Worm (Caenorhabditis elegans) whole organism, mixed stage, embryonic: ENCODE data around the gene rnh-2.

Source experiments
- M03D4.4 ChIP-seq: sonication (generic microtip); optimal IDR thresholded peaks from 2 replicates; lab custom pipeline; 2017; ENCODE audit warnings: mild to moderate bottlenecking, missing genetic modification characterization, missing compliant biosample characterization
- bed-3 ChIP-seq: fragments of 200-800 bp; sonication (Bioruptor generic); optimal IDR thresholded peaks from 3 replicates; lab custom pipeline; 2018; ENCODE audit warnings: mild to moderate bottlenecking, missing genetic modification characterization, moderate library complexity, missing compliant biosample characterization
- blmp-1 ChIP-seq: fragments of 150-350 bp; optimal IDR thresholded peaks from 2 replicates; lab custom pipeline; 2014; ENCODE audit warnings: missing biosample characterization, missing genetic modification characterization
- ceh-39 ChIP-seq: fragments of 150-350 bp; optimal IDR thresholded peaks from 2 replicates; lab custom pipeline; 2014; ENCODE audit warnings: missing biosample characterization, missing genetic modification characterization
- ceh-43 ChIP-seq: fragments of 200-800 bp; sonication (Bioruptor generic); optimal IDR thresholded peaks from 2 replicates; lab custom pipeline; 2018; ENCODE audit warnings: mild to moderate bottlenecking, missing genetic modification characterization, moderate library complexity, missing compliant biosample characterization
- ceh-83 ChIP-seq: fragments of 200-800 bp; sonication (Bioruptor generic); optimal IDR thresholded peaks from 2 replicates; lab custom pipeline; 2018; ENCODE audit warnings: mild to moderate bottlenecking, missing genetic modification characterization, missing compliant biosample characterization
- ces-1 ChIP-seq: fragments of 150-350 bp; optimal IDR thresholded peaks from 2 replicates; lab custom pipeline; 2014; ENCODE audit warnings: missing biosample characterization, missing genetic modification reagents, missing genetic modification characterization
- drap-1 ChIP-seq: fragments of 200-800 bp; sonication (Bioruptor generic); optimal IDR thresholded peaks from 3 replicates; lab custom pipeline; 2018; ENCODE audit warnings: mild to moderate bottlenecking, missing genetic modification characterization, missing compliant biosample characterization
- elt-1 ChIP-seq: sonication (generic microtip); optimal IDR thresholded peaks from 2 replicates; lab custom pipeline; 2017; ENCODE audit warnings: missing genetic modification characterization, mild to moderate bottlenecking, missing compliant biosample characterization, antibody characterized with exemption, moderate library complexity, borderline replicate concordance; ENCODE audit not compliant: insufficient read depth
- elt-3 ChIP-seq: fragments of 150-350 bp; optimal IDR thresholded peaks from 2 replicates; lab custom pipeline; 2014; ENCODE audit warnings: missing biosample characterization, missing genetic modification characterization
- flh-1 ChIP-seq: fragments of 200-800 bp; sonication (Bioruptor generic); optimal IDR thresholded peaks from 2 replicates; lab custom pipeline; 2018; ENCODE audit warnings: mild to moderate bottlenecking, missing genetic modification characterization, moderate library complexity, missing compliant biosample characterization
- ham-2 ChIP-seq: fragments of 200-800 bp; sonication (Bioruptor generic); optimal IDR thresholded peaks from 2 replicates; lab custom pipeline; 2018; ENCODE audit warnings: mild to moderate bottlenecking, missing genetic modification characterization, missing compliant biosample characterization
- lin-32 ChIP-seq: fragments of 200-800 bp; sonication (Bioruptor generic); optimal IDR thresholded peaks from 2 replicates; lab custom pipeline; 2018; ENCODE audit warnings: mild to moderate bottlenecking, missing genetic modification characterization, missing compliant biosample characterization
- lsy-2 ChIP-seq: fragments of 150-350 bp; optimal IDR thresholded peaks from 2 replicates; lab custom pipeline; 2014; ENCODE audit warnings: missing biosample characterization, missing genetic modification characterization
- mab-5 ChIP-seq: fragments of 150-350 bp; optimal IDR thresholded peaks from 2 replicates; lab custom pipeline; 2014; ENCODE audit warnings: missing biosample characterization, missing genetic modification characterization
- mep-1 ChIP-seq: fragments of 150-350 bp; optimal IDR thresholded peaks from 2 replicates; lab custom pipeline; 2017; ENCODE audit warnings: missing biosample characterization, missing genetic modification reagents, missing genetic modification characterization, inconsistent platforms
- mls-2 ChIP-seq: sonication (generic microtip); optimal IDR thresholded peaks from 2 replicates; lab custom pipeline; 2016; ENCODE audit warnings: mild to moderate bottlenecking, missing genetic modification characterization, moderate library complexity, missing compliant biosample characterization
- nhr-12 ChIP-seq: fragments of 150-350 bp; optimal IDR thresholded peaks from 2 replicates; lab custom pipeline; 2014; ENCODE audit warnings: missing biosample characterization, missing genetic modification characterization
- nhr-2 ChIP-seq: fragments of 150-350 bp; optimal IDR thresholded peaks from 2 replicates; lab custom pipeline; 2014; ENCODE audit warnings: missing biosample characterization, missing genetic modification characterization
- nhr-28 ChIP-seq: fragments of 150-350 bp; optimal IDR thresholded peaks from 2 replicates; lab custom pipeline; 2014; ENCODE audit warnings: missing biosample characterization, missing genetic modification characterization
- nhr-76 ChIP-seq: sonication (generic microtip); optimal IDR thresholded peaks from 2 replicates; lab custom pipeline; 2017; ENCODE audit warnings: missing biosample characterization, missing genetic modification characterization
- pha-4 ChIP-seq: fragments of 150-350 bp; optimal IDR thresholded peaks from 2 replicates; lab custom pipeline; 2018; ENCODE audit warnings: missing biosample characterization, missing genetic modification reagents, missing genetic modification characterization
- sem-2 ChIP-seq: fragments of 200-800 bp; sonication (Bioruptor generic); optimal IDR thresholded peaks from 2 replicates; lab custom pipeline; 2018; ENCODE audit warnings: mild to moderate bottlenecking, missing genetic modification characterization, missing compliant biosample characterization
- tbx-8 ChIP-seq: fragments of 200-800 bp; sonication (Bioruptor generic); optimal IDR thresholded peaks from 2 replicates; lab custom pipeline; 2018; ENCODE audit warnings: mild to moderate bottlenecking, missing genetic modification characterization, moderate library complexity, missing compliant biosample characterization
- unc-120 ChIP-seq: sonication (generic microtip); optimal IDR thresholded peaks from 2 replicates; lab custom pipeline; 2017; ENCODE audit warnings: missing genetic modification characterization, missing compliant biosample characterization; ENCODE audit not compliant: poor library complexity, severe bottlenecking
- unc-39 ChIP-seq: fragments of 150-350 bp; optimal IDR thresholded peaks from 2 replicates; lab custom pipeline; 2014; ENCODE audit warnings: missing biosample characterization, missing genetic modification characterization
- unc-62 ChIP-seq: fragments of 150-350 bp; optimal IDR thresholded peaks from 2 replicates; lab custom pipeline; 2014; ENCODE audit warnings: missing biosample characterization, missing genetic modification reagents, missing genetic modification characterization
- zip-8 ChIP-seq: fragments of 150-350 bp; optimal IDR thresholded peaks from 2 replicates; lab custom pipeline; 2014; ENCODE audit warnings: missing biosample characterization, missing genetic modification characterization
- ztf-11 ChIP-seq: fragments of 150-350 bp; optimal IDR thresholded peaks from 2 replicates; lab custom pipeline; 2014; ENCODE audit warnings: missing biosample characterization, missing genetic modification characterization

Gene rnh-2

DNA sequence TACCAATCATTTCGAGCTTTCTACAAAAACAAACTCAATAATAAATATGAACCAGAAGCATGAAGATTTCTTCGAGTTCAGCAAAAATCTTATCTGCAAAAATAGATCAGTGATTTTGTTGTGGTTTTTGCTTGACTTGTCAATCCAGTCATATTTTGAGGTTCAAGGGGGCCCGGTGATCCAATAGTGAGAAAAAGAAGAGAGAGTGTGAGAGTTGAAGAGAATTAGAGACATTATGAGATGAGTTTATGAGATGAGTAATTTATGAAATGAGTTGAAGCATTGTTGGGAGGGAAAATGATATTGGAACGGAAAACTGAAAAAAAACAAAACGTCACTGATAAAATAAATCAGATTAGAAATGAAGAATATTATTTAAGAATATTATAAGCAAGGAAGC is 8.0 kb upstream of the rnh-2 start, which contains the start of gene T13H5.1:
Gene T13H5.1, minus strand, starts transcription at position 101 of the 400 bp plus-strand sequence.
- TF ChIP-seq flh-1 (GFP tag; lab: Kevin White, UChicago) (no peak), bed-3 (no peak), nhr-12 (tag; lab: Kevin White, UChicago) (no peak), tbx-8 (GFP tag; lab: Kevin White, UChicago) (no peak), lin-32 (GFP tag; lab: Kevin White, UChicago) (no peak), unc-62 (GFP tag; lab: Kevin White, UChicago) (no peak), pha-4 (tag; lab: Kevin White, UChicago) (no peak), nhr-28 (tag; lab: Kevin White, UChicago) (no peak), nhr-2 (tag; lab: Kevin White, UChicago) (no peak), blmp-1 (tag; lab: Kevin White, UChicago) (no peak), ceh-39 (tag; lab: Kevin White, UChicago) (no peak), elt-3 (tag; lab: Kevin White, UChicago) (no peak), unc-39 (tag; lab: Kevin White, UChicago) (no peak), unc-120 (no peak), drap-1 (GFP tag; lab: Kevin White, UChicago) (no peak)
- TF ChIP-seq, all 35 proteins: peak for 0

ce11 chrII:8514729-8515128 is 2.2 kb upstream of the rnh-2 start, which contains the start of gene ctg-2:
Gene ctg-2, plus strand, starts transcription at chrII:8515054.
- TF ChIP-seq nhr-28 (tag; lab: Kevin White, UChicago) (no peak), flh-1 (GFP tag; lab: Kevin White, UChicago) (no peak), ceh-83 (GFP tag; lab: Kevin White, UChicago) (no peak), unc-39 (tag; lab: Kevin White, UChicago) (no peak), sem-2 (GFP tag; lab: Kevin White, UChicago) (no peak)

DNA sequence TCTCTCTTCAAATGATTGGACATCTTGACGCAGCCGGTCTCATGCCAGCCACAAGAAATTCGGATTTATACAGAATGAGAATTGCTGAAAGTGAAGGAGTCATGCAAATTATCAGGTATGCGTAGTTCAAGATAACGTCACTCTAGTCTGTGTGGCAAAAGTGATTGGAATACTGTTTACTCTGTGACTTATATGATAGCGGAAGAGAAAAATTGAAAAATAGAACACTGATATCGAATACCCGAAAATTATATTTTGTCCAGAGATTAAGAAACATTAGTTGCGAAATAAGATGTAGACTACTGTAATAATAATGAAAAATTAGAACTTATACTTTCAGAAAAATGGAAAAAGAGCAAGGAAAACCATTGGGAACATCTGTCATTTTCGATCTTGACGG is 1.4 kb upstream of the rnh-2 start:
- no peak for TF ChIP-seq elt-3 (tag; lab: Kevin White, UChicago)
- TF ChIP-seq ceh-43: no peak
- no peak for TF ChIP-seq nhr-76 (tag; lab: Kevin White, UChicago)
- no peak for TF ChIP-seq M03D4.4 (tag; lab: Kevin White, UChicago)
- no peak for TF ChIP-seq mab-5

ce11 chrII:8518210-8518609 is 1.3 kb downstream of the rnh-2 start, which contains the start of gene T13H5.8:
Gene T13H5.8, plus strand, starts transcription at chrII:8518510.
- TF ChIP-seq ces-1 (GFP tag; lab: Kevin White, UChicago) (no peak), mep-1 (tag; lab: Kevin White, UChicago) (no peak), mls-2 (tag; lab: Kevin White, UChicago) (no peak)

DNA sequence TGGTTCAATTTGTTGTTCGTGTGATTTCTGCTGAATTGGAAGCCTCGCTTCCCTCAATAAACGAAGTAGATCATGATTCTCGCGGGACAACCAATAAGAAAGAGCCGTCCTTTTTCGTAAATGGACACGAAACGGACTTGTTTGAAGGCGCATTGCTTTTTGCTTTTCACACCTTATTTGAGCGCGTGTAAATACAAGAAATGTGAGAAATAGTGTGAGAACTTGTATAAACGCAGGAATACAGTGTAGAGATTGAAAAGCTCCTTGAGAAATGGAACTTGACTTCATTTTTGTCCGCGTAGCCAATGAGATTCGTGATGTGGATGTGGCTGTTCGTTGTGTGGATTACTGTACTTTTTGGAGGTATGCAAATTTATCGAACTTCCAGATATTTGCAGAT is 3.7 kb downstream of the rnh-2 start, which contains the start of gene cht-2:
Gene cht-2, plus strand, starts transcription at position 301 of the 400 bp plus-strand sequence.
- no peak for TF ChIP-seq blmp-1 (tag; lab: Kevin White, UChicago)
- TF ChIP-seq mep-1 (tag; lab: Kevin White, UChicago): no peak
- TF ChIP-seq ceh-43: no peak
- TF ChIP-seq M03D4.4 (tag; lab: Kevin White, UChicago): no peak
- TF ChIP-seq elt-1 (tag; lab: Kevin White, UChicago): no peak
- TF ChIP-seq ztf-11 (tag; lab: Kevin White, UChicago): no peak
- TF ChIP-seq zip-8: no peak
- no peak for TF ChIP-seq ceh-39 (tag; lab: Kevin White, UChicago)
- TF ChIP-seq ces-1 (GFP tag; lab: Kevin White, UChicago): no peak
- no peak for TF ChIP-seq drap-1 (GFP tag; lab: Kevin White, UChicago)
- TF ChIP-seq nhr-28 (tag; lab: Kevin White, UChicago): no peak
- no peak for TF ChIP-seq flh-1 (GFP tag; lab: Kevin White, UChicago)
- TF ChIP-seq lsy-2 (tag; lab: Kevin White, UChicago): no peak
- no peak for TF ChIP-seq sem-2 (GFP tag; lab: Kevin White, UChicago)
- no peak for TF ChIP-seq tbx-8 (GFP tag; lab: Kevin White, UChicago)
- TF ChIP-seq ham-2: no peak
